Worm (Caenorhabditis elegans): ENCODE measurements around the gene col-152.
A peak's percentile ranks its signal among the peaks of the same experiment; 100 is the strongest.

col-152 gene

ce11 chrV:10594810-10595209 is 34.1 kb downstream of the col-152 start, which contains the start of gene T21C9.11:
Gene T21C9.11 (minus strand): TSS chrV:10594910.
- TF ChIP-seq ama-1 (optimal IDR thresholded peaks at IDR 0.05) (no peak), ama-1 (GFP tag; optimal IDR thresholded peaks at IDR 0.05) (no peak), hmg-1.2 (GFP tag; IDR thresholded peaks at IDR 0.05) (no peak), athp-1 (tag; optimal IDR thresholded peaks at IDR 0.05) (no peak), T07F8.4 (tag; optimal IDR thresholded peaks at IDR 0.05) (no peak), hlh-26 (GFP tag; conservative IDR thresholded peaks at IDR 0.05) (no peak)

- TF ChIP-seq die-1 (tag; optimal IDR thresholded peaks at IDR 0.05): no peak
- peak; percentile 60; the same call in 1 of the 2 replicates for TF ChIP-seq madf-6 (GFP tag; IDR thresholded peaks at IDR 0.05)
- peak; percentile 55 for TF ChIP-seq efl-1 (GFP tag; optimal IDR thresholded peaks at IDR 0.05)
- TF ChIP-seq lsl-1 (GFP tag; optimal IDR thresholded peaks at IDR 0.05): peak; percentile 45
- TF ChIP-seq xnd-1 (tag; optimal IDR thresholded peaks at IDR 0.05): peak; percentile 10
Measured at ce11 chrV:10597234-10597633, 36.5 kb downstream of the col-152 start, which contains the start of gene T21C9.13. Gene T21C9.13 (plus strand): TSS chrV:10597266.

ce11 chrV:10598670-10599154 is 38.0 kb downstream of the col-152 start, which contains the start of gene scpl-4:
Gene scpl-4 (plus strand): TSS chrV:10599104.
- no peak for TF ChIP-seq F10E7.11 (tag; optimal IDR thresholded peaks at IDR 0.05)
- TF ChIP-seq attf-3 (GFP tag; conservative IDR thresholded peaks at IDR 0.05): peak; percentile 75
- TF ChIP-seq C17E4.6 (GFP tag; IDR thresholded peaks at IDR 0.05): no peak

DNA sequence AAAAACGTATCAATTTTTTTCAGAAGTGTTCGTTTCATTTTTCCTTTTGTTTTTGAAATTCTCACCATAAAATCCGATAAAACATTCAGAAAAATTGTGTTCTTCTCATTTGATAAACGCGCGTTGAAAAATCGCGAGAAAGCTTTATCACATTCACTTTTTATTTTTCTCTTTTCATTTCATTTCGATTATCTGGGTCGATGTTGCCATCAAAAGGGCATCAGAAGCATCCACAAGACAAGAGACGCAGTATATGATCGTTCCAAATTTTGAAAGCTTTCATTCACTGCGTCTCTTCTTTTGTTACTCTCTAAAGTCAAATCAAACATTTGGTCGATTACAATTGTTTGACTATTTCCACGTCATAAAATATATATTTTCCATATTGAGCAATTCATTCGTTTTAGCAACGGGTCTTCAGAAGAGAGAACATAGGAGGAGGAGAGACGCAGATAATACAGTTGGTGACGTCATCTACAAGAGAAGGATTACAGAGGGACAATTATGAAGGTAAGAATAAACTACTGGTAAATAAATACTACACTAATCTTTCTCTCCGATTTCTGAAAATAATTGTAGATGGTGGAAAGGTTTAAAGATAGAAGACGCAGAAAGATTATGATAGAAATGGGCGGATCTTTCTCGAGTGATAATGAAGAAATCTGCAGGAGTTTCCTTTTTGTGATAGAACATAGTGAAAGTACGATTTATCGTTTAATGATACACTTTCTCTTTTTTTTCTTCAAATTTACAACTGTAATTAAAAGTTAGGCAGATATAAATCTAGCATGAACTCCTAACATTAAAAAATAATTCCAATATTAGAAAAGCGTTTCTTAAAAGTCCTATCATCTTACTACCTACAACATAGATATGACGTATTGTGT is 41.6 kb downstream of the col-152 start, which contains the start of gene H27A22.1:
TSS of gene H27A22.1 (plus strand) at position 505 of the 887 bp plus-strand sequence.
- TF ChIP-seq hmg-1.2 (GFP tag; IDR thresholded peaks at IDR 0.05) (peak; percentile 56; the same call in 1 of the 2 replicates), ztf-18 (tag; optimal IDR thresholded peaks at IDR 0.05) (no peak)
